Worm (Caenorhabditis elegans): ENCODE results near the gene dnj-14.

dnj-14 gene

ce11 chrX:4715107-4715506 lies 3.6 kb upstream of the dnj-14 start, which contains the start of gene rpl-25.1:
Gene rpl-25.1 (plus strand): TSS chrX:4715178.
- TF ChIP-seq zfh-2 (GFP tag; conservative IDR thresholded peaks at IDR 0.05) (peak; percentile 78), dpff-1 (tag; optimal IDR thresholded peaks at IDR 0.05) (no peak)

ce11 chrX:4706755-4707226 lies 4.8 kb downstream of the dnj-14 start, which contains the start of gene dhhc-10:
Gene dhhc-10 (plus strand): TSS chrX:4707176.
- no peak for TF ChIP-seq rec-8 (tag; optimal IDR thresholded peaks at IDR 0.05)
- no peak for TF ChIP-seq ceh-27 (GFP tag; optimal IDR thresholded peaks at IDR 0.05)
- no peak for TF ChIP-seq C06A6.2 (GFP tag; conservative IDR thresholded peaks at IDR 0.05)
- TF ChIP-seq C17E4.6 (GFP tag; IDR thresholded peaks at IDR 0.05): no peak
- no peak for TF ChIP-seq egrh-3 (GFP tag; IDR thresholded peaks at IDR 0.05)
- TF ChIP-seq hrde-1 (tag; optimal IDR thresholded peaks at IDR 0.05; ENCODE audit: borderline replicate concordance): no peak
- TF ChIP-seq sea-2 (GFP tag; IDR thresholded peaks at IDR 0.05): no peak
- no peak for TF ChIP-seq ztf-18 (tag; optimal IDR thresholded peaks at IDR 0.05)
- peak; percentile 8 for TF ChIP-seq lin-54 (GFP tag; optimal IDR thresholded peaks at IDR 0.05)
- 0 out of 2 replicates have a peak, but pooled peaks have one; percentile 35 for TF ChIP-seq pbrm-1 (GFP tag; IDR thresholded peaks at IDR 0.05)
- peak; percentile 97 for TF ChIP-seq nhr-80 (tag; optimal IDR thresholded peaks at IDR 0.05)
- no peak for TF ChIP-seq ccch-3 (GFP tag; optimal IDR thresholded peaks at IDR 0.05)
- TF ChIP-seq K11D2.4 (GFP tag; IDR thresholded peaks at IDR 0.05): no peak
- no peak for TF ChIP-seq B0261.1 (tag; optimal IDR thresholded peaks at IDR 0.05)
- TF ChIP-seq tbp1 (GFP tag; optimal IDR thresholded peaks at IDR 0.05): peak; percentile 7
- TF ChIP-seq ets-4 (GFP tag; optimal IDR thresholded peaks at IDR 0.05): peak; percentile 77
- TF ChIP-seq cebp-2 (GFP tag; IDR thresholded peaks at IDR 0.05): no peak
- TF ChIP-seq aptf-3 (GFP tag; IDR thresholded peaks at IDR 0.05): no peak
- TF ChIP-seq hmg-20 (GFP tag; IDR thresholded peaks at IDR 0.05): no peak
- TF ChIP-seq ztf-6 (GFP tag; IDR thresholded peaks at IDR 0.05): no peak
- TF ChIP-seq nfya-2 (GFP tag; IDR thresholded peaks at IDR 0.05): no peak
- TF ChIP-seq rpc-1 (optimal IDR thresholded peaks at IDR 0.05): no peak
- no peak for TF ChIP-seq rpc-1 (tag; optimal IDR thresholded peaks at IDR 0.05)
- peak; percentile 88 to 91 for TF ChIP-seq let-607 (tag; optimal IDR thresholded peaks at IDR 0.05)
- no peak for TF ChIP-seq T07F8.4 (tag; optimal IDR thresholded peaks at IDR 0.05)
- TF ChIP-seq lin-35 (GFP tag; optimal IDR thresholded peaks at IDR 0.05): peak in 1 of 3 experiments; percentile 21
- TF ChIP-seq atf-7 (tag; optimal IDR thresholded peaks at IDR 0.05): no peak
- no peak for TF ChIP-seq snpc-4 (GFP tag; optimal IDR thresholded peaks at IDR 0.05)
- TF ChIP-seq snpc-4 (tag; optimal IDR thresholded peaks at IDR 0.05): peak in 2 of 4 experiments; percentile 2 to 8
- peak; percentile 45 for TF ChIP-seq ZK185.1 (tag; optimal IDR thresholded peaks at IDR 0.05; ENCODE audit: poor library complexity, severe bottlenecking)
- no peak for TF ChIP-seq ceh-40 (GFP tag; IDR thresholded peaks at IDR 0.05)
- no peak for TF ChIP-seq bed-2 (GFP tag; IDR thresholded peaks at IDR 0.05)
- no peak for TF ChIP-seq lir-1 (GFP tag; conservative IDR thresholded peaks at IDR 0.05)
- no peak for TF ChIP-seq hlh-12 (tag; optimal IDR thresholded peaks at IDR 0.05)
- TF ChIP-seq attf-5 (GFP tag; optimal IDR thresholded peaks at IDR 0.05): peak; percentile 9
- TF ChIP-seq lin-40 (tag; optimal IDR thresholded peaks at IDR 0.05): peak; percentile 23
- TF ChIP-seq athp-1 (tag; optimal IDR thresholded peaks at IDR 0.05): no peak
- no peak for TF ChIP-seq lag-1 (GFP tag; IDR thresholded peaks at IDR 0.05)
- no peak for TF ChIP-seq Y53G8AR.9 (GFP tag; conservative IDR thresholded peaks at IDR 0.05)
- TF ChIP-seq repo-1 (tag; optimal IDR thresholded peaks at IDR 0.05): no peak
- no peak for TF ChIP-seq ztf-3 (GFP tag; optimal IDR thresholded peaks at IDR 0.05)
- peak; percentile 71 for TF ChIP-seq dox-1 (GFP tag; IDR thresholded peaks at IDR 0.05)
- TF ChIP-seq mcd-1 (GFP tag; IDR thresholded peaks at IDR 0.05): peak; percentile 29; the same call in 1 of the 2 replicates
- no peak for TF ChIP-seq cebp-1 (GFP tag; IDR thresholded peaks at IDR 0.05)
- TF ChIP-seq cebp-1 (tag; optimal IDR thresholded peaks at IDR 0.05): peak; percentile 59
- no peak for TF ChIP-seq F57C9.4 (tag; optimal IDR thresholded peaks at IDR 0.05)

Data from whole organism, young adult.